Worm (Caenorhabditis elegans): ENCODE results near the gene sra-39.

Gene sra-39

DNA sequence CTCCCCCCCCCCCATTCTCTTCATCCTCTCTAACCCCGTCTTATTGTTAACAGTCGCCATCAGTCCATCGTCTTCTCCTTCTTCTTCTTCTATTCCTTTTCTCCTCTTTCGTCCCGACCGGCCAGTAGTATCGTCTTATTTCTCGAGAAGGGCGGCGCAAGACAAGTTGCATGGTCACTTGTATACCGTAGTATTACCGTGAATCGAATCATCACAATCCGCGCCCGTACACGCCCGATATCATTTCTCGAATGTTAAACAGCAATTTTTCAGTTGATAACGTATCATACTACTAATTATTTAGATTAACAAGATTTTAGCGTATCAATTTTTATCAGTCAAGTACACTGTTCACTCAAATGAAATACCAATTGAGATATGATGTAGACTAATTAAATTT lies 34.7 kb upstream of the sra-39 start:
- TF ChIP-seq nhr-21 (tag; optimal IDR thresholded peaks at IDR 0.05) (peak; percentile 33), lsy-2 (tag; optimal IDR thresholded peaks at IDR 0.05) (peak in 1 of 2 experiments; percentile 31), skn-1 (tag; optimal IDR thresholded peaks at IDR 0.05) (no peak), elt-3 (tag; optimal IDR thresholded peaks at IDR 0.05) (peak; percentile 9)

DNA sequence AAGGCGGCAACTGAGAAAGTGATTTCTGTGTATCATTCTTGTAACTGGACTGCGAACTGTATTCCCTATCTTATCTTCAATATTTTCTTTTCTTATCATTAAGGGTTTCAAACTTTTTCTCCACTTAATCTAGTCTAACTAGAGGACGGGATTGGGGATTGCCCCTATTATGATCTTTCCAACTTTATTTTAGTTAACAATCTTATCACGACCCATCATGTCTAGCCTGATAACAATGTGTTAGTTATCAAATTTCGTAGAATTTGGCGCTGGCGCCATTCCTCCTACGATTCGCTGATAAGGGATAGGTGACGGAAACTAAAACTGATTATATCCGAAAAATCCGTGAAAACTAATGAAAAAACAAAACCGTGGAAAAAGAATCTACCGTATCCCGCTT lies 34.1 kb upstream of the sra-39 start:
- TF ChIP-seq nhr-12 (tag; optimal IDR thresholded peaks at IDR 0.05): no peak
- TF ChIP-seq nhr-129 (tag; optimal IDR thresholded peaks at IDR 0.05): no peak
- TF ChIP-seq ztf-4 (tag; optimal IDR thresholded peaks at IDR 0.05): no peak
- no peak for TF ChIP-seq nhr-10 (tag; optimal IDR thresholded peaks at IDR 0.05)
- TF ChIP-seq ZK546.5 (tag; optimal IDR thresholded peaks at IDR 0.05): no peak
- no peak for TF ChIP-seq zag-1 (tag; optimal IDR thresholded peaks at IDR 0.05)
- no peak for TF ChIP-seq ceh-82 (tag; optimal IDR thresholded peaks at IDR 0.05)
- no peak for TF ChIP-seq lin-39 (tag; optimal IDR thresholded peaks at IDR 0.05)
- TF ChIP-seq sem-4 (tag; optimal IDR thresholded peaks at IDR 0.05): no peak
- no peak for TF ChIP-seq mdl-1 (tag; optimal IDR thresholded peaks at IDR 0.05)
- peak; percentile 17 for TF ChIP-seq sma-3 (GFP tag; optimal IDR thresholded peaks at IDR 0.05)
- TF ChIP-seq sma-9 (GFP tag; optimal IDR thresholded peaks at IDR 0.05): peak; percentile 86
- no peak for TF ChIP-seq sma-9 (tag; optimal IDR thresholded peaks at IDR 0.05)
- no peak for TF ChIP-seq ztf-11 (tag; optimal IDR thresholded peaks at IDR 0.05)
- no peak for TF ChIP-seq lin-13 (GFP tag; optimal IDR thresholded peaks at IDR 0.05)
- TF ChIP-seq elt-3 (tag; optimal IDR thresholded peaks at IDR 0.05): peak; percentile 59
- no peak for TF ChIP-seq R02D3.7 (tag; optimal IDR thresholded peaks at IDR 0.05)
- no peak for TF ChIP-seq C34F6.9 (tag; optimal IDR thresholded peaks at IDR 0.05)
- no peak for TF ChIP-seq ceh-16 (tag; optimal IDR thresholded peaks at IDR 0.05)
- TF ChIP-seq mbf-1 (tag; optimal IDR thresholded peaks at IDR 0.05): no peak
- TF ChIP-seq crh-2 (tag; optimal IDR thresholded peaks at IDR 0.05): peak; percentile 22
- TF ChIP-seq nhr-25 (tag; optimal IDR thresholded peaks at IDR 0.05): no peak
- peak; percentile 54 for TF ChIP-seq fos-1 (tag; optimal IDR thresholded peaks at IDR 0.05)
- TF ChIP-seq nhr-23 (tag; optimal IDR thresholded peaks at IDR 0.05): no peak
- no peak for TF ChIP-seq Y55F3AM.14 (GFP tag; optimal IDR thresholded peaks at IDR 0.05)
- TF ChIP-seq nhr-11 (tag; optimal IDR thresholded peaks at IDR 0.05): no peak
- no peak for TF ChIP-seq lin-11 (tag; optimal IDR thresholded peaks at IDR 0.05)
- no peak for TF ChIP-seq nhr-6 (tag; optimal IDR thresholded peaks at IDR 0.05)
- no peak for TF ChIP-seq blmp-1 (tag; optimal IDR thresholded peaks at IDR 0.05; ENCODE audit: insufficient read depth)

DNA sequence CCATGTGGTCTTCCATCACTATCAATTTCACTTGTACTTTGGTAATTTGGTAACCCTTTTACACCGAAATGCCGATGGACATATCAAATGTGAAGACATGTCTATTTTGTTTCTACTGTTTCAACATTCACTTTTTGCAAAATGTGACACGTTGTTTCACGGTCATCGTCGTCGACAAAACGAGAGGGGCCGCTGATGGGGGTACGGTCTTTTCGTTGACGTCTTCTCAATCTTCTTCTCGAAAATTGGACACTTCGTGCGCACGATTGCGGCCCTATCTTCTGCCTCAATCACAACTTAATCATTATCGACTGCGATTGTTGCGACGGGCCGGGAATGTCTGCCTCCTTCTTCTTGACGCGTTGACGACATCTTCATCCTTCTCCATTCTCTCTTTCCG lies 33.5 kb upstream of the sra-39 start:
- TF ChIP-seq nhr-129 (tag; optimal IDR thresholded peaks at IDR 0.05) (peak; percentile 16), lin-39 (tag; optimal IDR thresholded peaks at IDR 0.05) (no peak), ztf-11 (tag; optimal IDR thresholded peaks at IDR 0.05) (no peak), ceh-82 (tag; optimal IDR thresholded peaks at IDR 0.05) (no peak), nhr-25 (tag; optimal IDR thresholded peaks at IDR 0.05) (peak; percentile 20), elt-1 (tag; optimal IDR thresholded peaks at IDR 0.05) (no peak), lin-13 (GFP tag; optimal IDR thresholded peaks at IDR 0.05) (no peak), sma-3 (GFP tag; optimal IDR thresholded peaks at IDR 0.05) (peak; percentile 32), lsy-2 (tag; optimal IDR thresholded peaks at IDR 0.05) (no peak), nhr-12 (tag; optimal IDR thresholded peaks at IDR 0.05) (no peak), dmd-4 (tag; optimal IDR thresholded peaks at IDR 0.05) (no peak), nhr-11 (tag; optimal IDR thresholded peaks at IDR 0.05) (no peak), C34F6.9 (tag; optimal IDR thresholded peaks at IDR 0.05) (no peak), nhr-21 (tag; optimal IDR thresholded peaks at IDR 0.05) (peak; percentile 63), fos-1 (tag; optimal IDR thresholded peaks at IDR 0.05) (no peak), ZK546.5 (tag; optimal IDR thresholded peaks at IDR 0.05) (no peak), blmp-1 (tag; optimal IDR thresholded peaks at IDR 0.05; ENCODE audit: insufficient read depth) (peak; percentile 79), crh-2 (tag; optimal IDR thresholded peaks at IDR 0.05) (peak; percentile 46), sma-9 (GFP tag; optimal IDR thresholded peaks at IDR 0.05) (peak; percentile 22), sma-9 (tag; optimal IDR thresholded peaks at IDR 0.05) (no peak), ceh-16 (tag; optimal IDR thresholded peaks at IDR 0.05) (peak; percentile 51)

DNA sequence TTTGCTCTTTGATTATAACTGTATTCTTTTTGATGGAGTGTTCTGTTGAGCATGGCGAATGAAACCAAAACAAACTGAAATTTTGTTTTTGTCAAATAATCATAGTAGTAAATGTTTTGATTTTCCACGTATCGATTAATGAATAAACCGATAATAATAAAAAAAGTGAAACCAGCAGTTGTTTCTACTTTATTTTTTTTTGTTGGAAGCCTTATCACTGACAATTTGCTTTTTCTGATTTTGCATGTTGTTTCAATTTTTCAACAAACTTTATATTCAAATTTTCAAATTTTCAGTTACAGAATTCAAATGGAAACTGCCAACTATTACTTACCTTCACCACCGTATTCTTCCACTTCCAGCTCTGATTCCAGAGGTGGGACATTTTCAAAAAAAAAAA lies 31.3 kb upstream of the sra-39 start, which contains the start of gene elt-3:
TSS of gene elt-3 (plus strand) at position 301 of the 400 bp plus-strand sequence.
- TF ChIP-seq zag-1 (tag; optimal IDR thresholded peaks at IDR 0.05): no peak
- no peak for TF ChIP-seq R02D3.7 (tag; optimal IDR thresholded peaks at IDR 0.05)
- TF ChIP-seq sma-3 (GFP tag; optimal IDR thresholded peaks at IDR 0.05): no peak
- TF ChIP-seq nhr-21 (tag; optimal IDR thresholded peaks at IDR 0.05): no peak
- no peak for TF ChIP-seq lin-13 (GFP tag; optimal IDR thresholded peaks at IDR 0.05)
- no peak for TF ChIP-seq ztf-1 (GFP tag; conservative IDR thresholded peaks at IDR 0.05)
- no peak for TF ChIP-seq elt-3 (tag; optimal IDR thresholded peaks at IDR 0.05)
- no peak for TF ChIP-seq fos-1 (tag; optimal IDR thresholded peaks at IDR 0.05)
- TF ChIP-seq nhr-237 (tag; optimal IDR thresholded peaks at IDR 0.05): no peak
- no peak for TF ChIP-seq gmeb-1 (tag; optimal IDR thresholded peaks at IDR 0.05)
- TF ChIP-seq nhr-11 (tag; optimal IDR thresholded peaks at IDR 0.05): no peak
- TF ChIP-seq nhr-77 (tag; optimal IDR thresholded peaks at IDR 0.05): no peak
- no peak for TF ChIP-seq nhr-129 (tag; optimal IDR thresholded peaks at IDR 0.05)
- no peak for TF ChIP-seq nhr-10 (tag; optimal IDR thresholded peaks at IDR 0.05)
- TF ChIP-seq aly-2 (tag; optimal IDR thresholded peaks at IDR 0.05): no peak
- TF ChIP-seq ZK546.5 (tag; optimal IDR thresholded peaks at IDR 0.05): no peak
- no peak for TF ChIP-seq crh-2 (tag; optimal IDR thresholded peaks at IDR 0.05)
- TF ChIP-seq nhr-12 (tag; optimal IDR thresholded peaks at IDR 0.05): no peak
